Fruit fly (Drosophila melanogaster) whole organism, embryonic: Measurements from ENCODE around the gene tex.

Source experiments
- Ada2b ChIP-seq: fragments of 200-800 bp; sonication (Bioruptor generic); IDR thresholded peaks from 2 replicates; pipeline ENCODE4 v1.3.6; 2022; ENCODE audit warnings: missing biosample characterization, missing genetic modification characterization
- Atf-2 ChIP-seq: fragments of 200-800 bp; sonication (Bioruptor generic); optimal IDR thresholded peaks from 2 replicates; lab custom pipeline; 2016; ENCODE audit warnings: missing biosample characterization, missing genetic modification characterization
- Bdp1 ChIP-seq: fragments of 200-800 bp; sonication (Bioruptor generic); optimal IDR thresholded peaks from 3 replicates; lab custom pipeline; 2016; ENCODE audit warnings: missing biosample characterization, missing genetic modification characterization
- Bteb2 ChIP-seq: fragments of 200-800 bp; sonication (Bioruptor generic); optimal IDR thresholded peaks from 2 replicates; lab custom pipeline; 2016; ENCODE audit warnings: missing biosample characterization, missing genetic modification characterization
- CG12236 ChIP-seq: fragments of 200-800 bp; sonication (Bioruptor generic); optimal IDR thresholded peaks from 2 replicates; lab custom pipeline; 2016; ENCODE audit warnings: missing biosample characterization, missing genetic modification characterization
- CG12744 ChIP-seq: fragments of 200-800 bp; sonication (Bioruptor generic); optimal IDR thresholded peaks from 2 replicates; lab custom pipeline; 2016; ENCODE audit warnings: missing biosample characterization, missing genetic modification characterization
- CG13424 ChIP-seq: fragments of 200-800 bp; sonication (Bioruptor generic); optimal IDR thresholded peaks from 2 replicates; lab custom pipeline; 2019; ENCODE audit warnings: missing biosample characterization, mild to moderate bottlenecking, missing genetic modification characterization, moderate library complexity
- CG14441 ChIP-seq: fragments of 200-800 bp; sonication (Bioruptor generic); IDR thresholded peaks from 2 replicates; pipeline ENCODE4 v1.3.6; 2022; ENCODE audit warnings: missing biosample characterization, missing genetic modification characterization
- CG1832 ChIP-seq: fragments of 200-800 bp; sonication (Bioruptor generic); optimal IDR thresholded peaks from 2 replicates; lab custom pipeline; 2017; ENCODE audit warnings: missing biosample characterization, mild to moderate bottlenecking, missing genetic modification characterization, inconsistent platforms
- CG18619 ChIP-seq: fragments of 200-800 bp; sonication (Bioruptor generic); optimal IDR thresholded peaks from 3 replicates; lab custom pipeline; 2017; ENCODE audit warnings: missing biosample characterization, mild to moderate bottlenecking, missing genetic modification characterization
- CG31388 ChIP-seq: fragments of 200-800 bp; sonication (Bioruptor generic); optimal IDR thresholded peaks from 2 replicates; lab custom pipeline; 2016; ENCODE audit warnings: missing biosample characterization, missing genetic modification characterization
- CG31441 ChIP-seq: fragments of 200-800 bp; sonication (Bioruptor generic); IDR thresholded peaks from 2 replicates; pipeline ENCODE4 v1.3.6; 2022; ENCODE audit warnings: missing biosample characterization, missing genetic modification characterization
- CG42726 ChIP-seq: fragments of 200-800 bp; sonication (Bioruptor generic); IDR thresholded peaks from 2 replicates; pipeline ENCODE4 v1.3.6; 2022; ENCODE audit warnings: missing biosample characterization, missing genetic modification characterization; ENCODE audit not compliant: partially characterized antibody
- CG4854 ChIP-seq: fragments of 200-800 bp; sonication (Bioruptor generic); optimal IDR thresholded peaks from 2 replicates; lab custom pipeline; 2016; ENCODE audit warnings: missing biosample characterization, missing genetic modification characterization, inconsistent platforms
- CG7271 ChIP-seq: fragments of 200-800 bp; sonication (Bioruptor generic); optimal IDR thresholded peaks from 2 replicates; lab custom pipeline; 2018; ENCODE audit warnings: missing biosample characterization, mild to moderate bottlenecking, missing genetic modification characterization, moderate library complexity
- CG7745 ChIP-seq: fragments of 200-800 bp; sonication (Bioruptor generic); optimal IDR thresholded peaks from 2 replicates; lab custom pipeline; 2018; ENCODE audit warnings: missing biosample characterization, mild to moderate bottlenecking, missing genetic modification characterization, moderate library complexity
- CG7786 ChIP-seq: fragments of 200-800 bp; sonication (Bioruptor generic); optimal IDR thresholded peaks from 2 replicates; lab custom pipeline; 2016; ENCODE audit warnings: missing biosample characterization, missing genetic modification characterization
- CG7987 ChIP-seq: fragments of 200-800 bp; sonication (Bioruptor generic); optimal IDR thresholded peaks from 2 replicates; lab custom pipeline; 2018; ENCODE audit warnings: missing biosample characterization, mild to moderate bottlenecking, missing genetic modification characterization, moderate library complexity
- CG8359 ChIP-seq: fragments of 200-800 bp; sonication (Bioruptor generic); optimal IDR thresholded peaks from 2 replicates; lab custom pipeline; 2017; ENCODE audit warnings: missing biosample characterization, mild to moderate bottlenecking, missing genetic modification characterization, borderline replicate concordance
- CG8478 ChIP-seq: fragments of >200 bp; optimal IDR thresholded peaks from 2 replicates; lab custom pipeline; 2018
- CHES-1-like ChIP-seq: fragments of 200-800 bp; sonication (Bioruptor generic); optimal IDR thresholded peaks from 2 replicates; lab custom pipeline; 2016; ENCODE audit warnings: missing biosample characterization, missing genetic modification characterization
- Deaf1 ChIP-seq: fragments of 200-800 bp; optimal IDR thresholded peaks from 3 replicates; lab custom pipeline; 2019; ENCODE audit warnings: missing biosample characterization, mild to moderate bottlenecking, missing genetic modification characterization, moderate library complexity
- E2f2 ChIP-seq: fragments of 200-800 bp; sonication (Bioruptor generic); IDR thresholded peaks from 2 replicates; pipeline ENCODE4 v1.3.6; 2022; ENCODE audit warnings: missing biosample characterization, missing genetic modification characterization
- Ets97D ChIP-seq: fragments of 200-800 bp; sonication (Bioruptor generic); optimal IDR thresholded peaks from 3 replicates; lab custom pipeline; 2016; ENCODE audit warnings: missing biosample characterization, missing genetic modification characterization
- HmgZ ChIP-seq: fragments of 200-800 bp; sonication (Bioruptor generic); optimal IDR thresholded peaks from 2 replicates; lab custom pipeline; 2018; ENCODE audit warnings: missing biosample characterization, mild to moderate bottlenecking, missing genetic modification characterization
- Hr3 ChIP-seq: fragments of 200-800 bp; sonication (Bioruptor generic); optimal IDR thresholded peaks from 3 replicates; lab custom pipeline; 2016; ENCODE audit warnings: missing biosample characterization, missing genetic modification characterization
- Hr39 ChIP-seq: fragments of >200 bp; optimal IDR thresholded peaks from 2 replicates; lab custom pipeline; 2017
- Sry-β ChIP-seq: fragments of 200-800 bp; sonication (Bioruptor generic); optimal IDR thresholded peaks from 2 replicates; lab custom pipeline; 2018; ENCODE audit warnings: missing biosample characterization, mild to moderate bottlenecking, missing genetic modification characterization, moderate library complexity
- Ssrp ChIP-seq: fragments of 200-800 bp; sonication (Bioruptor generic); optimal IDR thresholded peaks from 2 replicates; lab custom pipeline; 2018; ENCODE audit warnings: missing biosample characterization, mild to moderate bottlenecking, missing genetic modification characterization, moderate library complexity
- Stat92E ChIP-seq, 3 experiments: fragments of >200 bp in 2 of 3; fragments of 200-800 bp in 1 of 3; sonication (Bioruptor generic) in 1 of 3; optimal IDR thresholded peaks; 2 replicates each; lab custom pipeline; 2017 to 2019; ENCODE audit warnings: missing biosample characterization in 3 of 3, missing genetic modification characterization in 3 of 3, mild to moderate bottlenecking in 1 of 3, moderate library complexity in 1 of 3
- abd-A ChIP-seq: fragments of 200-800 bp; sonication (Bioruptor generic); optimal IDR thresholded peaks from 3 replicates; lab custom pipeline; 2019; ENCODE audit warnings: missing biosample characterization, mild to moderate bottlenecking, missing genetic modification characterization, moderate library complexity
- ac ChIP-seq: fragments of 200-800 bp; sonication (Bioruptor generic); optimal IDR thresholded peaks from 3 replicates; lab custom pipeline; 2017; ENCODE audit warnings: missing biosample characterization, mild to moderate bottlenecking, missing genetic modification characterization
- amos ChIP-seq: fragments of 200-800 bp; sonication (Bioruptor generic); IDR thresholded peaks from 2 replicates; pipeline ENCODE4 v1.3.6; 2022; ENCODE audit warnings: missing biosample characterization, missing genetic modification characterization; ENCODE audit not compliant: partially characterized antibody
- bbx ChIP-seq: fragments of 200-800 bp; sonication (Bioruptor generic); IDR thresholded peaks from 2 replicates; pipeline ENCODE4 v1.3.6; 2022; ENCODE audit warnings: missing biosample characterization, missing genetic modification characterization; ENCODE audit not compliant: partially characterized antibody
- bsh ChIP-seq, 2 experiments: fragments of 200-800 bp; sonication (Bioruptor generic); optimal IDR thresholded peaks; 2 replicates each; lab custom pipeline; 2017 to 2018; ENCODE audit warnings: mild to moderate bottlenecking in 2 of 2, missing biosample characterization in 2 of 2, missing genetic modification characterization in 2 of 2, moderate library complexity in 1 of 2
- crol ChIP-seq: fragments of 200-800 bp; sonication (Bioruptor generic); IDR thresholded peaks from 2 replicates; pipeline ENCODE4 v1.3.6; 2022; ENCODE audit warnings: missing biosample characterization, missing genetic modification characterization
- danr ChIP-seq: fragments of 200-800 bp; sonication (Bioruptor generic); IDR thresholded peaks from 2 replicates; pipeline ENCODE4 v1.3.6; 2022; ENCODE audit warnings: missing biosample characterization, missing genetic modification characterization
- ems ChIP-seq: fragments of 200-800 bp; sonication (Bioruptor generic); optimal IDR thresholded peaks from 3 replicates; lab custom pipeline; 2016; ENCODE audit warnings: missing biosample characterization, missing genetic modification characterization
- grau ChIP-seq: fragments of 200-800 bp; optimal IDR thresholded peaks from 3 replicates; lab custom pipeline; 2019; ENCODE audit warnings: missing biosample characterization, mild to moderate bottlenecking, missing genetic modification characterization, moderate library complexity
- grn ChIP-seq: fragments of 200-800 bp; sonication (Bioruptor generic); optimal IDR thresholded peaks from 3 replicates; lab custom pipeline; 2017; ENCODE audit warnings: missing biosample characterization, missing genetic modification characterization
- gro ChIP-seq: fragments of 200-800 bp; sonication (Bioruptor generic); optimal IDR thresholded peaks from 2 replicates; lab custom pipeline; 2016; ENCODE audit warnings: missing biosample characterization, missing genetic modification characterization
- lab ChIP-seq: fragments of 200-800 bp; sonication (Bioruptor generic); optimal IDR thresholded peaks from 3 replicates; lab custom pipeline; 2017; ENCODE audit warnings: missing biosample characterization, missing genetic modification characterization, mild to moderate bottlenecking, moderate library complexity, missing genetic modification reagents
- lbe ChIP-seq: fragments of 200-800 bp; sonication (Bioruptor generic); optimal IDR thresholded peaks from 2 replicates; lab custom pipeline; 2016; ENCODE audit warnings: missing biosample characterization, mild to moderate bottlenecking, missing genetic modification characterization
- lilli ChIP-seq: fragments of 200-800 bp; sonication (Bioruptor generic); optimal IDR thresholded peaks from 3 replicates; lab custom pipeline; 2016; ENCODE audit warnings: missing biosample characterization, missing genetic modification characterization
- oc ChIP-seq: fragments of 200-800 bp; sonication (Bioruptor generic); optimal IDR thresholded peaks from 2 replicates; lab custom pipeline; 2018; ENCODE audit warnings: missing biosample characterization, mild to moderate bottlenecking, missing genetic modification characterization, moderate library complexity
- ro ChIP-seq: fragments of 200-800 bp; sonication (Bioruptor generic); IDR thresholded peaks from 2 replicates; pipeline ENCODE4 v1.3.6; 2022; ENCODE audit warnings: missing biosample characterization, missing genetic modification characterization
- sima ChIP-seq: fragments of 200-800 bp; sonication (Bioruptor generic); optimal IDR thresholded peaks from 2 replicates; lab custom pipeline; 2016; ENCODE audit warnings: missing biosample characterization, missing genetic modification characterization
- sug ChIP-seq: fragments of 200-800 bp; optimal IDR thresholded peaks from 2 replicates; lab custom pipeline; 2019; ENCODE audit warnings: missing biosample characterization, mild to moderate bottlenecking, missing genetic modification characterization, moderate library complexity
- tin ChIP-seq: fragments of 200-800 bp; sonication (Bioruptor generic); optimal IDR thresholded peaks from 3 replicates; lab custom pipeline; 2016; ENCODE audit warnings: missing biosample characterization, missing genetic modification characterization
- zfh2 ChIP-seq: fragments of 200-800 bp; sonication (Bioruptor generic); optimal IDR thresholded peaks from 2 replicates; lab custom pipeline; 2016; ENCODE audit warnings: missing biosample characterization, missing genetic modification characterization

The tex gene

DNA sequence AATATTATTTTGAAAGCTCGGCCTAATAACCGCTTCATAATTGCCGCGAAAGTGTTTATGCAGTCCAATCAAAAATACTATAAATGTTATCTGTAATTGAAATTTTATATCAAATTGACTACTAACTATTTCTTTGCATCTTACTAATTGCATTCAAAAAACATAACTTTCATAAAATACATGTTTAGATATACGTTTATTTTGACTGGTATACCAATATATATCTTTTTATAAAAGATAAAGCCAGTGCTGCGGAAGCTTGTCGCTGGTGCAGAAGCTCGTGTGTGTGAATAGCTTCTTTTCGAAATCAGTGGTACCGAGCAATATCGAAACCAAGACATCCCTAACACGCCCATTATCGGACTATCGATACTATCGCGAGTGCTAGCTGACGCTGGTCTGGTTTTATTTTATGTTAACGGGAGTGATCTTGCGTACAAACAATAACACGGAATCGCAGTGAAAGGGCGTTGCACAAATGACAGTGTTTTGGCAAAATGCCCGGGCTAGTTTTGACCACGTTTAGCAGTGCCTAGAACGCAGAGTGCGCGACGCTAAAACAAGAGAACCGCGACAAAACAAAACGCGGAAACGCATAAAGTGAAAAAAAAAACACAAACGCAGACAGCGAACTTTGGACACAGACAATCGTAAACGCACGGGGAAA lies 41.1 kb upstream of the tex start, which contains the start of gene Atg13 (continued):
- TF ChIP-seq ac (GFP tag; lab: Kevin White, UChicago) (no peak), danr (GFP tag; lab: Robert Waterston, UW) (no peak), CG18619 (GFP tag; lab: Kevin White, UChicago) (no peak), CG8359 (no peak), CG12236 (GFP tag; lab: Kevin White, UChicago) (no peak), Hr3 (peak; percentile 35), CG14441 (GFP tag; lab: Robert Waterston, UW) (no peak), lbe (no peak), HmgZ (tag; lab: Kevin White, UChicago) (no peak), amos (peak; percentile 90; the same call in 1 of the 2 replicates), Stat92E (GFP tag; optimal IDR thresholded peaks at IDR 0.05; lab: Kevin White, UChicago) (no peak), CG42726 (GFP tag; lab: Robert Waterston, UW) (peak; percentile 82), E2f2 (no peak; the same call in 1 of the 2 replicates), abd-A (tag; lab: Kevin White, UChicago) (no peak), Ets97D (GFP tag; lab: Kevin White, UChicago) (peak; percentile 44), oc (tag; lab: Kevin White, UChicago) (no peak), CG31441 (GFP tag; lab: Robert Waterston, UW) (no peak), tin (GFP tag; lab: Kevin White, UChicago) (peak; percentile 39), CHES-1-like (GFP tag; lab: Kevin White, UChicago) (no peak), gro (GFP tag; lab: Kevin White, UChicago) (no peak), CG31388 (GFP tag; lab: Kevin White, UChicago) (no peak), bbx (peak; percentile 89), crol (GFP tag; lab: Robert Waterston, UW) (no peak), CG1832 (GFP tag; lab: Kevin White, UChicago) (no peak), Ada2b (GFP tag; lab: Robert Waterston, UW) (no peak), CG4854 (no peak), Deaf1 (tag; lab: Kevin White, UChicago) (no peak), CG7786 (no peak), CG7745 (tag; lab: Kevin White, UChicago) (no peak), Bdp1 (GFP tag; lab: Kevin White, UChicago) (no peak), Sry-β (GFP tag; lab: Kevin White, UChicago) (peak; percentile 11), grn (GFP tag; lab: Kevin White, UChicago) (no peak), lab (GFP tag; lab: Kevin White, UChicago) (no peak), ro (GFP tag; lab: Robert Waterston, UW) (no peak), sima (no peak), Atf-2 (no peak), lilli (peak; percentile 27), CG7987 (GFP tag; lab: Kevin White, UChicago) (no peak), CG12744 (GFP tag; lab: Kevin White, UChicago) (no peak), sug (tag; lab: Kevin White, UChicago) (peak; percentile 59), CG13424 (tag; lab: Kevin White, UChicago) (peak; percentile 19), zfh2 (peak; percentile 5), bsh (GFP tag; optimal IDR thresholded peaks at IDR 0.05; lab: Kevin White, UChicago) (peak in 1 of 2 experiments; percentile 88), Ssrp (tag; lab: Kevin White, UChicago) (peak; percentile 33), Hr39 (lab: Kevin White, UChicago) (no peak), CG8478 (lab: Kevin White, UChicago) (no peak), ems (GFP tag; lab: Kevin White, UChicago) (no peak), grau (tag; lab: Kevin White, UChicago) (peak; percentile 46), CG7271 (no peak), Bteb2 (GFP tag; lab: Kevin White, UChicago) (no peak)
